Worm (Caenorhabditis elegans): ENCODE data around the gene C01B10.3.

C01B10.3 gene

DNA sequence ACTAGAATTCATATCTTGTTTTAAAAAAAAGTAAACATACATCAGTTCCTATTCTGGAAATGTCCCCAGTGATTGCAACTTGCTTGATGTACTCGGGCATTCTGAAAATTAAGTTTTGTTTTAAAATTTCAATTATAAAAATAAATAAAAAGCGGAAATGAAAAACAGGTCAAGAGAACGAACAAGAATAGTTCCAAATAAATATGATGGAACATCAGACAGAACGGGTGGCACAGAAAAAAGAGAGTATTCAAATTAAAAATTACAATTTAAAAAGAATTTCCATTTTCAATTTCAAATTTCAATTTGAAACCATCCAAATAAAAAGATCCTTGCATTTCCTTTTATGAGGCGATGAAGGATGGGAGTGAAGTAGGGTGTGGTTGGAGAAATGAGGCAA is at the start of gene C01B10.3:
C01B10.3 (minus strand) TSS at position 101 of the 400 bp plus-strand sequence.
- TF ChIP-seq nhr-2 (tag; optimal IDR thresholded peaks at IDR 0.05), result no peak
- TF ChIP-seq mls-2 (tag; optimal IDR thresholded peaks at IDR 0.05), result no peak
- TF ChIP-seq drap-1 (GFP tag; optimal IDR thresholded peaks at IDR 0.05), result no peak
- TF ChIP-seq snpc-4 (tag; optimal IDR thresholded peaks at IDR 0.05), result no peak
- no peak for TF ChIP-seq elt-1 (tag; optimal IDR thresholded peaks at IDR 0.05; ENCODE audit: borderline replicate concordance, insufficient read depth)
- TF ChIP-seq tbx-8 (GFP tag; optimal IDR thresholded peaks at IDR 0.05), result no peak
- no peak for TF ChIP-seq pha-4 (tag; optimal IDR thresholded peaks at IDR 0.05)
- no peak for TF ChIP-seq lin-13 (tag; optimal IDR thresholded peaks at IDR 0.05)
- no peak for TF ChIP-seq unc-39 (tag; optimal IDR thresholded peaks at IDR 0.05)
- no peak for TF ChIP-seq sem-2 (GFP tag; optimal IDR thresholded peaks at IDR 0.05)
- no peak for TF ChIP-seq hlh-1 (tag; optimal IDR thresholded peaks at IDR 0.05)

- TF ChIP-seq flh-1 (GFP tag; optimal IDR thresholded peaks at IDR 0.05), result no peak
- no peak for TF ChIP-seq sem-2 (GFP tag; optimal IDR thresholded peaks at IDR 0.05)
- no peak for TF ChIP-seq ham-2 (GFP tag; optimal IDR thresholded peaks at IDR 0.05)
- TF ChIP-seq elt-3 (tag; optimal IDR thresholded peaks at IDR 0.05), result no peak
- no peak for TF ChIP-seq unc-120 (tag; optimal IDR thresholded peaks at IDR 0.05; ENCODE audit: poor library complexity, severe bottlenecking)
- TF ChIP-seq lsy-2 (tag; optimal IDR thresholded peaks at IDR 0.05), result no peak
- no peak for TF ChIP-seq mep-1 (tag; optimal IDR thresholded peaks at IDR 0.05)
- no peak for TF ChIP-seq ztf-11 (tag; optimal IDR thresholded peaks at IDR 0.05)
- no peak for TF ChIP-seq blmp-1 (tag; optimal IDR thresholded peaks at IDR 0.05)
- TF ChIP-seq unc-62 (GFP tag; optimal IDR thresholded peaks at IDR 0.05), result no peak
- TF ChIP-seq lin-13 (tag; optimal IDR thresholded peaks at IDR 0.05), result no peak
- TF ChIP-seq sptf-1 (tag; optimal IDR thresholded peaks at IDR 0.05), result no peak
- no peak for TF ChIP-seq ceh-43 (GFP tag; optimal IDR thresholded peaks at IDR 0.05)
- TF ChIP-seq bed-3 (GFP tag; optimal IDR thresholded peaks at IDR 0.05), result no peak
- TF ChIP-seq M03D4.4 (tag; optimal IDR thresholded peaks at IDR 0.05), result no peak
These were observed 46.7 kb upstream of the C01B10.3 start, which contains the start of gene Y73B6A.1 for ce11 chrIV:6667898-6668297. TSS of gene Y73B6A.1 (minus strand) at chrIV:6667998.

ce11 chrIV:6664336-6664735 is 43.2 kb upstream of the C01B10.3 start:
- TF ChIP-seq mep-1 (tag; optimal IDR thresholded peaks at IDR 0.05) (no peak), cnd-1 (tag; optimal IDR thresholded peaks at IDR 0.05) (no peak), flh-1 (GFP tag; optimal IDR thresholded peaks at IDR 0.05) (no peak), ham-2 (GFP tag; optimal IDR thresholded peaks at IDR 0.05) (no peak), ceh-39 (tag; optimal IDR thresholded peaks at IDR 0.05) (no peak), sem-2 (GFP tag; optimal IDR thresholded peaks at IDR 0.05) (no peak), mls-2 (tag; optimal IDR thresholded peaks at IDR 0.05) (no peak), nhr-28 (tag; optimal IDR thresholded peaks at IDR 0.05) (no peak), hlh-1 (tag; optimal IDR thresholded peaks at IDR 0.05) (no peak), elt-3 (tag; optimal IDR thresholded peaks at IDR 0.05) (no peak), elt-1 (tag; optimal IDR thresholded peaks at IDR 0.05; ENCODE audit: borderline replicate concordance, insufficient read depth) (no peak), ceh-43 (GFP tag; optimal IDR thresholded peaks at IDR 0.05) (no peak), nhr-76 (tag; optimal IDR thresholded peaks at IDR 0.05) (no peak)

DNA sequence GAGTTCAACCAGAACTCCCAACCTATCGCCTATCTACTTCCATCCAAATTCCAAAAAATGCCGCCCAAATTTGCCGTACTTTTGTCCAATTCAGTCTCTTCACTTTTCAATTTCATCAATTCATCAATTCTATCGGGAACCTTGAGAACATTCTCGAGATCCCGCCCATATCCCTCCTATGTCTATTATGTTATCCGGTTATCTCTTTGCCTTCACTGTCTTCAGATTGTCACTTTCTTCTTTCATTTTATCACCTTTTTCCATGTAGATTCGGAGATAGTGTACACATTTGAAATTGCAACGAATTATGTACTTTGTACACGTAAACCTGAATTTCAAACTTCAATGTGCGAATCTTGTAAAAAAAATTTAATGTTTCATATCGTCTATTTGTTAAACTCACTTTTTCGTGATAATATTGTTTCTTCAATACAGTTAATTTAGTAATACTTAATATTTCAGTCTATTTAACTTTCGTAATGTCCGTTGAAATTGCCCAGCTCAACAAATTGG is 36.4 kb upstream of the C01B10.3 start, which contains the start of gene C01B10.11:
C01B10.11 (plus strand) TSS at position 463 of the 513 bp plus-strand sequence.
- no peak for TF ChIP-seq pha-4 (tag; optimal IDR thresholded peaks at IDR 0.05)
- no peak for TF ChIP-seq sem-2 (GFP tag; optimal IDR thresholded peaks at IDR 0.05)
- TF ChIP-seq elt-3 (tag; optimal IDR thresholded peaks at IDR 0.05), result peak; percentile 52
- no peak for TF ChIP-seq tbx-8 (GFP tag; optimal IDR thresholded peaks at IDR 0.05)
- TF ChIP-seq drap-1 (GFP tag; optimal IDR thresholded peaks at IDR 0.05), result no peak
- TF ChIP-seq nhr-76 (tag; optimal IDR thresholded peaks at IDR 0.05), result no peak
- no peak for TF ChIP-seq nhr-12 (tag; optimal IDR thresholded peaks at IDR 0.05)
- peak; percentile 42 for TF ChIP-seq blmp-1 (tag; optimal IDR thresholded peaks at IDR 0.05)
- TF ChIP-seq sptf-1 (tag; optimal IDR thresholded peaks at IDR 0.05), result no peak
- TF ChIP-seq ham-2 (GFP tag; optimal IDR thresholded peaks at IDR 0.05), result no peak
- no peak for TF ChIP-seq ceh-43 (GFP tag; optimal IDR thresholded peaks at IDR 0.05)
- TF ChIP-seq ceh-83 (GFP tag; optimal IDR thresholded peaks at IDR 0.05), result no peak
- no peak for TF ChIP-seq elt-1 (tag; optimal IDR thresholded peaks at IDR 0.05; ENCODE audit: borderline replicate concordance, insufficient read depth)
- TF ChIP-seq hlh-1 (tag; optimal IDR thresholded peaks at IDR 0.05), result no peak
- TF ChIP-seq nhr-28 (tag; optimal IDR thresholded peaks at IDR 0.05), result no peak
- no peak for TF ChIP-seq bed-3 (GFP tag; optimal IDR thresholded peaks at IDR 0.05)
- no peak for TF ChIP-seq M03D4.4 (tag; optimal IDR thresholded peaks at IDR 0.05)
- no peak for TF ChIP-seq mls-2 (tag; optimal IDR thresholded peaks at IDR 0.05)
- no peak for TF ChIP-seq lsy-2 (tag; optimal IDR thresholded peaks at IDR 0.05)
- no peak for TF ChIP-seq nhr-237 (tag; optimal IDR thresholded peaks at IDR 0.05)
- peak; percentile 44 for TF ChIP-seq unc-62 (GFP tag; optimal IDR thresholded peaks at IDR 0.05)
